Fruit fly (Drosophila melanogaster) whole organism, embryonic: ENCODE measurements around the gene wfs1.

ENCODE experiments used
- Atf-2 ChIP-seq: fragments of 200-800 bp; sonication (Bioruptor generic); optimal IDR thresholded peaks from 2 replicates; lab custom pipeline; 2016; ENCODE audit warnings: missing biosample characterization, missing genetic modification characterization
- CG12104 ChIP-seq: fragments of 200-800 bp; sonication (Bioruptor generic); optimal IDR thresholded peaks from 3 replicates; lab custom pipeline; 2016; ENCODE audit warnings: missing biosample characterization, missing genetic modification characterization
- CG12942 ChIP-seq: fragments of 200-800 bp; sonication (Bioruptor generic); optimal IDR thresholded peaks from 3 replicates; lab custom pipeline; 2016; ENCODE audit warnings: missing biosample characterization, missing genetic modification characterization
- CG14014 ChIP-seq: fragments of 200-800 bp; sonication (Bioruptor generic); IDR thresholded peaks from 2 replicates; pipeline ENCODE4 v1.3.6; 2022; ENCODE audit warnings: missing biosample characterization, missing genetic modification characterization
- CG15479 ChIP-seq: fragments of 200-800 bp; sonication (Bioruptor generic); optimal IDR thresholded peaks from 3 replicates; lab custom pipeline; 2019; ENCODE audit warnings: missing biosample characterization, mild to moderate bottlenecking, missing genetic modification characterization, moderate library complexity
- CG1647 ChIP-seq: fragments of 200-800 bp; sonication (Bioruptor generic); optimal IDR thresholded peaks from 3 replicates; lab custom pipeline; 2016; ENCODE audit warnings: missing biosample characterization, missing genetic modification characterization
- CG2120 ChIP-seq: fragments of 200-800 bp; sonication (Bioruptor generic); optimal IDR thresholded peaks from 3 replicates; lab custom pipeline; 2016; ENCODE audit warnings: missing biosample characterization, missing genetic modification characterization
- CG2678 ChIP-seq: fragments of 200-800 bp; sonication (Bioruptor generic); optimal IDR thresholded peaks from 3 replicates; lab custom pipeline; 2019; ENCODE audit warnings: missing biosample characterization, mild to moderate bottlenecking, missing genetic modification characterization, moderate library complexity
- CG3838 ChIP-seq: fragments of 200-800 bp; sonication (Bioruptor generic); optimal IDR thresholded peaks from 3 replicates; lab custom pipeline; 2016; ENCODE audit warnings: missing biosample characterization, missing genetic modification characterization
- CG4360 ChIP-seq: fragments of 200-800 bp; sonication (Bioruptor generic); IDR thresholded peaks from 2 replicates; pipeline ENCODE4 v1.3.6; 2022; ENCODE audit warnings: missing biosample characterization, missing genetic modification characterization
- CG4617 ChIP-seq: fragments of 200-800 bp; sonication (Bioruptor generic); optimal IDR thresholded peaks from 3 replicates; lab custom pipeline; 2016; ENCODE audit warnings: missing biosample characterization, missing genetic modification characterization, borderline replicate concordance
- CG6813 ChIP-seq: fragments of 200-800 bp; sonication (Bioruptor generic); optimal IDR thresholded peaks from 2 replicates; lab custom pipeline; 2017; ENCODE audit warnings: missing biosample characterization, missing genetic modification characterization, mild to moderate bottlenecking, moderate library complexity, missing genetic modification reagents
- CG7987 ChIP-seq: fragments of 200-800 bp; sonication (Bioruptor generic); optimal IDR thresholded peaks from 2 replicates; lab custom pipeline; 2018; ENCODE audit warnings: missing biosample characterization, mild to moderate bottlenecking, missing genetic modification characterization, moderate library complexity
- CG8359 ChIP-seq: fragments of 200-800 bp; sonication (Bioruptor generic); optimal IDR thresholded peaks from 2 replicates; lab custom pipeline; 2017; ENCODE audit warnings: missing biosample characterization, mild to moderate bottlenecking, missing genetic modification characterization, borderline replicate concordance
- CG9797 ChIP-seq: fragments of 200-800 bp; sonication (Bioruptor generic); optimal IDR thresholded peaks from 3 replicates; lab custom pipeline; 2018; ENCODE audit warnings: missing biosample characterization, mild to moderate bottlenecking, missing genetic modification characterization
- D ChIP-seq, 2 experiments: fragments of 200-800 bp in 1 of 2; fragments of >200 bp in 1 of 2; sonication (Bioruptor generic) in 1 of 2; optimal IDR thresholded peaks; 2 replicates in 1 of 2; 3 replicates in 1 of 2; lab custom pipeline; 2017; ENCODE audit warnings: mild to moderate bottlenecking in 1 of 2, missing biosample characterization in 1 of 2, missing genetic modification characterization in 1 of 2, missing genetic modification reagents in 1 of 2
- Dek ChIP-seq: fragments of 200-800 bp; sonication (Bioruptor generic); optimal IDR thresholded peaks from 3 replicates; lab custom pipeline; 2019; ENCODE audit warnings: missing biosample characterization, mild to moderate bottlenecking, missing genetic modification characterization, moderate library complexity
- Ets65A ChIP-seq: fragments of 200-800 bp; sonication (Bioruptor generic); peaks from one replicate; lab custom pipeline; 2016; ENCODE audit warnings: missing biosample characterization, missing genetic modification characterization
- HmgZ ChIP-seq: fragments of 200-800 bp; sonication (Bioruptor generic); optimal IDR thresholded peaks from 2 replicates; lab custom pipeline; 2018; ENCODE audit warnings: missing biosample characterization, mild to moderate bottlenecking, missing genetic modification characterization
- MTF-1 ChIP-seq: fragments of 200-800 bp; sonication (Bioruptor generic); optimal IDR thresholded peaks from 2 replicates; lab custom pipeline; 2018; ENCODE audit warnings: missing biosample characterization, mild to moderate bottlenecking, missing genetic modification characterization, borderline replicate concordance
- Oaz ChIP-seq: fragments of 200-800 bp; sonication (Bioruptor generic); IDR thresholded peaks from 2 replicates; pipeline ENCODE4 v1.3.6; 2022; ENCODE audit warnings: missing biosample characterization, missing genetic modification characterization
- Optix ChIP-seq: fragments of 200-800 bp; sonication (Bioruptor generic); IDR thresholded peaks from 3 replicates; pipeline ENCODE4 v1.3.6; 2022; ENCODE audit warnings: missing biosample characterization, missing genetic modification characterization
- Poxn ChIP-seq: fragments of 200-800 bp; sonication (Bioruptor generic); IDR thresholded peaks from 2 replicates; pipeline ENCODE4 v1.3.6; 2022; ENCODE audit warnings: missing biosample characterization, missing genetic modification characterization
- Rfx ChIP-seq: fragments of 200-800 bp; sonication (Bioruptor generic); IDR thresholded peaks from 2 replicates; pipeline ENCODE4 v1.3.6; 2022; ENCODE audit warnings: missing biosample characterization, missing genetic modification characterization
- Xbp1 ChIP-seq: fragments of 200-800 bp; sonication (Bioruptor generic); optimal IDR thresholded peaks from 3 replicates; lab custom pipeline; 2016; ENCODE audit warnings: missing biosample characterization, mild to moderate bottlenecking, missing genetic modification characterization
- ac ChIP-seq: fragments of 200-800 bp; sonication (Bioruptor generic); optimal IDR thresholded peaks from 3 replicates; lab custom pipeline; 2017; ENCODE audit warnings: missing biosample characterization, mild to moderate bottlenecking, missing genetic modification characterization
- bsh ChIP-seq, 2 experiments: fragments of 200-800 bp; sonication (Bioruptor generic); optimal IDR thresholded peaks; 2 replicates each; lab custom pipeline; 2017 to 2018; ENCODE audit warnings: mild to moderate bottlenecking in 2 of 2, missing biosample characterization in 2 of 2, missing genetic modification characterization in 2 of 2, moderate library complexity in 1 of 2
- cad ChIP-seq: fragments of >200 bp; optimal IDR thresholded peaks from 2 replicates; lab custom pipeline; 2017; ENCODE audit warnings: missing biosample characterization, missing genetic modification characterization
- danr ChIP-seq: fragments of 200-800 bp; sonication (Bioruptor generic); IDR thresholded peaks from 2 replicates; pipeline ENCODE4 v1.3.6; 2022; ENCODE audit warnings: missing biosample characterization, missing genetic modification characterization
- dati ChIP-seq: fragments of 200-800 bp; sonication (Bioruptor generic); IDR thresholded peaks from 2 replicates; pipeline ENCODE4 v1.3.6; 2022; ENCODE audit warnings: missing biosample characterization, missing genetic modification characterization
- exex ChIP-seq: fragments of 200-800 bp; sonication (Bioruptor generic); optimal IDR thresholded peaks from 4 replicates; lab custom pipeline; 2018; ENCODE audit warnings: missing biosample characterization, mild to moderate bottlenecking, missing genetic modification characterization, moderate library complexity
- gce ChIP-seq: fragments of 200-800 bp; sonication (Bioruptor generic); IDR thresholded peaks from 3 replicates; pipeline ENCODE4 v1.3.6; 2022; ENCODE audit warnings: missing biosample characterization, missing genetic modification characterization
- gem ChIP-seq: fragments of 200-800 bp; sonication (Bioruptor generic); optimal IDR thresholded peaks from 2 replicates; lab custom pipeline; 2019; ENCODE audit warnings: missing biosample characterization, mild to moderate bottlenecking, missing genetic modification characterization, moderate library complexity
- gsb-n ChIP-seq: fragments of 200-800 bp; sonication (Bioruptor generic); optimal IDR thresholded peaks from 3 replicates; lab custom pipeline; 2018; ENCODE audit warnings: missing biosample characterization, mild to moderate bottlenecking, missing genetic modification characterization
- lab ChIP-seq: fragments of 200-800 bp; sonication (Bioruptor generic); optimal IDR thresholded peaks from 3 replicates; lab custom pipeline; 2017; ENCODE audit warnings: missing biosample characterization, missing genetic modification characterization, mild to moderate bottlenecking, moderate library complexity, missing genetic modification reagents
- onecut ChIP-seq: fragments of 200-800 bp; sonication (Bioruptor generic); IDR thresholded peaks from 2 replicates; pipeline ENCODE4 v1.3.6; 2022; ENCODE audit warnings: missing biosample characterization, missing genetic modification characterization
- otp ChIP-seq: fragments of 200-800 bp; sonication (Bioruptor generic); IDR thresholded peaks from 3 replicates; pipeline ENCODE4, ENCODE4 v1.3.6; 2022; ENCODE audit warnings: missing biosample characterization, missing genetic modification characterization
- phol ChIP-seq: fragments of 200-800 bp; sonication (Bioruptor generic); optimal IDR thresholded peaks from 3 replicates; lab custom pipeline; 2018; ENCODE audit warnings: missing biosample characterization, mild to moderate bottlenecking, missing genetic modification characterization, moderate library complexity
- pita ChIP-seq: fragments of 200-800 bp; sonication (Bioruptor generic); optimal IDR thresholded peaks from 2 replicates; lab custom pipeline; 2017; ENCODE audit warnings: missing biosample characterization, mild to moderate bottlenecking, missing genetic modification characterization
- prd ChIP-seq, 3 experiments: fragments of >200 bp in 2 of 3; fragments of 200-800 bp in 1 of 3; sonication (Bioruptor generic) in 1 of 3; optimal IDR thresholded peaks in 2 of 3; IDR thresholded peaks in 1 of 3; 2 replicates in 2 of 3; 3 replicates in 1 of 3; pipeline versions ENCODE4 v1.3.6 to Lab custom; 2017 to 2022; ENCODE audit warnings: missing biosample characterization in 1 of 3, missing genetic modification characterization in 1 of 3
- pum ChIP-seq: fragments of 200-800 bp; sonication (Bioruptor generic); optimal IDR thresholded peaks from 2 replicates; lab custom pipeline; 2016; ENCODE audit warnings: missing biosample characterization, missing genetic modification characterization
- ro ChIP-seq: fragments of 200-800 bp; sonication (Bioruptor generic); IDR thresholded peaks from 2 replicates; pipeline ENCODE4 v1.3.6; 2022; ENCODE audit warnings: missing biosample characterization, missing genetic modification characterization
- schlank ChIP-seq: fragments of 200-800 bp; sonication (Bioruptor generic); optimal IDR thresholded peaks from 2 replicates; lab custom pipeline; 2018; ENCODE audit warnings: missing biosample characterization, mild to moderate bottlenecking, missing genetic modification characterization
- sd ChIP-seq: fragments of 200-800 bp; sonication (Bioruptor generic); optimal IDR thresholded peaks from 3 replicates; lab custom pipeline; 2018; ENCODE audit warnings: missing biosample characterization, mild to moderate bottlenecking, missing genetic modification characterization, moderate library complexity
- sim ChIP-seq: fragments of 200-800 bp; sonication (Bioruptor generic); IDR thresholded peaks from 2 replicates; pipeline ENCODE4 v1.3.6; 2022; ENCODE audit warnings: missing biosample characterization, missing genetic modification characterization
- slbo ChIP-seq: fragments of 200-800 bp; sonication (Bioruptor generic); IDR thresholded peaks from 2 replicates; pipeline ENCODE4 v1.3.6; 2022; ENCODE audit warnings: missing biosample characterization, missing genetic modification characterization
- zen2 ChIP-seq: fragments of 200-800 bp; sonication (Bioruptor generic); IDR thresholded peaks from 3 replicates; pipeline ENCODE4 v1.3.6; 2022; ENCODE audit warnings: missing biosample characterization, missing genetic modification characterization; ENCODE audit not compliant: partially characterized antibody

The wfs1 gene

dm6 chr3R:22724149-22724973 is 34.2 kb upstream of the wfs1 start, which contains the start of gene Irp-1A (continued):
- TF ChIP-seq gem (tag; lab: Kevin White, UChicago) (peak; percentile 90), CG2678 (peak; percentile 87), Oaz (GFP tag; lab: Robert Waterston, UW) (peak; percentile 57), CG4617 (peak; percentile 76), ro (GFP tag; lab: Robert Waterston, UW) (no peak), CG12104 (GFP tag; lab: Kevin White, UChicago) (peak; percentile 40), slbo (peak; percentile 86), CG1647 (GFP tag; lab: Kevin White, UChicago) (peak; percentile 10), MTF-1 (GFP tag; lab: Kevin White, UChicago) (no peak), zen2 (GFP tag; lab: Robert Waterston, UW) (peak; percentile 71), gsb-n (tag; lab: Kevin White, UChicago) (peak; percentile 79), sim (peak; percentile 8; the same call in 1 of the 2 replicates), CG12942 (GFP tag; lab: Kevin White, UChicago) (peak; percentile 59), lab (peak; percentile 85), Dek (tag; lab: Kevin White, UChicago) (peak; percentile 80), otp (GFP tag; lab: Robert Waterston, UW) (no peak), CG9797 (no peak), CG4360 (GFP tag; lab: Robert Waterston, UW) (peak; percentile 5; the same call in 1 of the 2 replicates), dati (no peak), CG7987 (GFP tag; lab: Kevin White, UChicago) (no peak), ac (GFP tag; lab: Kevin White, UChicago) (no peak), D (optimal IDR thresholded peaks at IDR 0.05; lab: Kevin White, UChicago) (no peak), D (GFP tag; optimal IDR thresholded peaks at IDR 0.05; lab: Kevin White, UChicago) (peak; percentile 33), Atf-2 (no peak), pita (GFP tag; lab: Kevin White, UChicago) (no peak), onecut (GFP tag; lab: Robert Waterston, UW) (peak; percentile 58), phol (tag; lab: Kevin White, UChicago) (peak; percentile 81), HmgZ (peak; percentile 76), Xbp1 (peak; percentile 75), cad (GFP tag; lab: Kevin White, UChicago) (no peak), Ets65A (GFP tag; lab: Kevin White, UChicago) (no peak), exex (tag; lab: Kevin White, UChicago) (peak; percentile 67), Rfx (GFP tag; lab: Robert Waterston, UW) (peak; percentile 86), CG14014 (peak; percentile 81), CG8359 (GFP tag; lab: Kevin White, UChicago) (no peak), prd (optimal IDR thresholded peaks at IDR 0.05; lab: Kevin White, UChicago) (no peak), prd (GFP tag; IDR thresholded peaks at IDR 0.05; lab: Robert Waterston, UW) (peak; percentile 71), CG15479 (GFP tag; lab: Kevin White, UChicago) (no peak), CG6813 (GFP tag; lab: Kevin White, UChicago) (peak; percentile 52), schlank (peak; percentile 21), danr (GFP tag; lab: Robert Waterston, UW) (no peak), pum (GFP tag; lab: Kevin White, UChicago) (peak; percentile 7), CG2120 (peak; percentile 78), Optix (no peak), sd (tag; lab: Kevin White, UChicago) (peak; percentile 51), Poxn (GFP tag; lab: Robert Waterston, UW) (no peak), bsh (GFP tag; optimal IDR thresholded peaks at IDR 0.05; lab: Kevin White, UChicago) (peak in 1 of 2 experiments; percentile 83), gce (GFP tag; lab: Robert Waterston, UW) (peak; percentile 65; the same call in 1 of the 3 replicates), CG3838 (GFP tag; lab: Kevin White, UChicago) (no peak)
